Worm (Caenorhabditis elegans) whole organism, L3 larva: ENCODE results near the gene mrpl-50.

Experiments used
- ZK546.5 ChIP-seq: sonication (generic microtip); optimal IDR thresholded peaks from 2 replicates; lab custom pipeline; 2017; ENCODE audit warnings: missing biosample characterization, missing genetic modification characterization
- ceh-82 ChIP-seq: fragments of 150-350 bp; optimal IDR thresholded peaks from 2 replicates; lab custom pipeline; 2014; ENCODE audit warnings: missing biosample characterization, missing genetic modification characterization
- nhr-23 ChIP-seq: fragments of 150-350 bp; optimal IDR thresholded peaks from 2 replicates; lab custom pipeline; 2014; ENCODE audit warnings: missing biosample characterization, missing genetic modification reagents, missing genetic modification characterization
- nhr-28 ChIP-seq: fragments of 150-350 bp; optimal IDR thresholded peaks from 2 replicates; lab custom pipeline; 2014; ENCODE audit warnings: missing biosample characterization, missing genetic modification characterization
- nhr-43 ChIP-seq: sonication (generic microtip); optimal IDR thresholded peaks from 2 replicates; lab custom pipeline; 2016; ENCODE audit warnings: mild to moderate bottlenecking, missing genetic modification characterization, missing compliant biosample characterization; ENCODE audit not compliant: poor library complexity, severe bottlenecking
- nhr-77 ChIP-seq: fragments of 150-350 bp; optimal IDR thresholded peaks from 2 replicates; lab custom pipeline; 2014; ENCODE audit warnings: missing biosample characterization, missing genetic modification characterization
- pqm-1 ChIP-seq: fragments of 150-350 bp; optimal IDR thresholded peaks from 2 replicates; lab custom pipeline; 2017; ENCODE audit warnings: missing biosample characterization, missing genetic modification characterization, inconsistent platforms
- snpc-4 ChIP-seq: fragments of 150-350 bp; optimal IDR thresholded peaks from 2 replicates; lab custom pipeline; 2014; ENCODE audit warnings: missing biosample characterization, missing genetic modification characterization
- unc-62 ChIP-seq: fragments of 150-350 bp; sonication (generic microtip); optimal IDR thresholded peaks from 4 replicates; lab custom pipeline; 2014; ENCODE audit warnings: missing biosample characterization, missing genetic modification reagents, missing genetic modification characterization

ce11 chrII:8920955-8921354, 8.7 kb upstream of the mrpl-50 start:
- TF ChIP-seq nhr-28 (tag; lab: Kevin White, UChicago) (no peak), pqm-1 (tag; lab: Kevin White, UChicago) (no peak), nhr-43 (tag; lab: Kevin White, UChicago) (no peak), snpc-4 (no peak), unc-62 (no peak), ceh-82 (tag; lab: Kevin White, UChicago) (no peak), nhr-23 (no peak), nhr-77 (tag; lab: Kevin White, UChicago) (no peak), ZK546.5 (tag; lab: Kevin White, UChicago) (no peak)
